Worm (Caenorhabditis elegans) whole organism, young adult: ENCODE data around the gene T08H10.3.

Source experiments
- B0019.2 ChIP-seq: fragments of 200-800 bp; sonication (Bioruptor generic); conservative IDR thresholded peaks from 2 replicates; pipeline ENCODE4 v1.3.6; 2022; ENCODE audit warnings: missing genetic modification reagents, missing genetic modification characterization, missing compliant biosample characterization
- B0261.1 ChIP-seq: sonication (generic microtip); optimal IDR thresholded peaks from 2 replicates; lab custom pipeline; 2016; ENCODE audit warnings: mild to moderate bottlenecking, missing genetic modification characterization, moderate library complexity, missing compliant biosample characterization
- F37B4.10 ChIP-seq: fragments of 200-800 bp; sonication (Bioruptor generic); IDR thresholded peaks from 2 replicates; pipeline ENCODE4 v1.3.6; 2022; ENCODE audit warnings: missing genetic modification characterization, missing compliant biosample characterization
- F39B2.1 ChIP-seq: fragments of 200-800 bp; sonication (Bioruptor generic); IDR thresholded peaks from 2 replicates; pipeline ENCODE4 v1.3.6; 2022; ENCODE audit warnings: missing genetic modification reagents, missing genetic modification characterization, missing compliant biosample characterization
- F52B5.7 ChIP-seq: sonication (generic microtip); optimal IDR thresholded peaks from 2 replicates; lab custom pipeline; 2016; ENCODE audit warnings: mild to moderate bottlenecking, missing genetic modification characterization, missing compliant biosample characterization
- Y53F4B.3 ChIP-seq: fragments of 200-800 bp; sonication (Bioruptor generic); IDR thresholded peaks from 2 replicates; pipeline ENCODE4 v1.3.6; 2022; ENCODE audit warnings: missing genetic modification reagents, missing genetic modification characterization, missing compliant biosample characterization
- Y53G8AR.9 ChIP-seq: fragments of 200-800 bp; sonication (Bioruptor generic); conservative IDR thresholded peaks from 2 replicates; pipeline ENCODE4 v1.3.6; 2022; ENCODE audit warnings: missing genetic modification reagents, missing genetic modification characterization, missing compliant biosample characterization
- Y79H2A.3 ChIP-seq: fragments of 200-800 bp; sonication (Bioruptor generic); conservative IDR thresholded peaks from 2 replicates; pipeline ENCODE4 v1.3.6; 2022; ENCODE audit warnings: missing genetic modification reagents, missing genetic modification characterization, missing compliant biosample characterization
- Y95B8A.8 ChIP-seq: fragments of 200-800 bp; sonication (Bioruptor generic); IDR thresholded peaks from 2 replicates; pipeline ENCODE4 v1.3.6; 2022; ENCODE audit warnings: missing genetic modification reagents, missing genetic modification characterization, missing compliant biosample characterization
- bed-2 ChIP-seq: fragments of 200-800 bp; sonication (Bioruptor generic); IDR thresholded peaks from 2 replicates; pipeline ENCODE4 v1.3.6; 2022; ENCODE audit warnings: missing genetic modification reagents, missing genetic modification characterization, missing compliant biosample characterization
- dox-1 ChIP-seq: fragments of 200-800 bp; sonication (Bioruptor generic); IDR thresholded peaks from 2 replicates; pipeline ENCODE4 v1.3.6; 2022; ENCODE audit warnings: missing genetic modification reagents, missing genetic modification characterization, missing compliant biosample characterization
- efl-1 ChIP-seq: fragments of 150-350 bp; optimal IDR thresholded peaks from 2 replicates; lab custom pipeline; 2014; ENCODE audit warnings: missing biosample characterization, missing genetic modification reagents, missing genetic modification characterization
- ets-4 ChIP-seq: fragments of 200-800 bp; sonication (Bioruptor generic); optimal IDR thresholded peaks from 2 replicates; lab custom pipeline; 2018; ENCODE audit warnings: mild to moderate bottlenecking, missing genetic modification characterization, missing compliant biosample characterization
- hmg-1.2 ChIP-seq: fragments of 200-800 bp; sonication (Bioruptor generic); IDR thresholded peaks from 2 replicates; pipeline ENCODE4 v1.3.6; 2022; ENCODE audit warnings: missing genetic modification reagents, missing genetic modification characterization, missing compliant biosample characterization
- hrde-1 ChIP-seq: sonication (generic microtip); optimal IDR thresholded peaks from 2 replicates; lab custom pipeline; 2016; ENCODE audit warnings: missing genetic modification characterization, mild to moderate bottlenecking, missing compliant biosample characterization, moderate library complexity, missing genotype, missing genetic modification reagents, borderline replicate concordance
- hsf-1 ChIP-seq: fragments of 200-800 bp; sonication (Bioruptor generic); IDR thresholded peaks from 2 replicates; pipeline ENCODE4 v1.3.6; 2022; ENCODE audit warnings: missing genetic modification reagents, missing genetic modification characterization, missing compliant biosample characterization
- lin-40 ChIP-seq: sonication (generic microtip); optimal IDR thresholded peaks from 2 replicates; lab custom pipeline; 2016; ENCODE audit warnings: missing genetic modification characterization, mild to moderate bottlenecking, missing compliant biosample characterization, missing genotype, missing genetic modification reagents
- lsy-27 ChIP-seq: sonication (generic microtip); optimal IDR thresholded peaks from 2 replicates; lab custom pipeline; 2017; ENCODE audit warnings: missing genetic modification characterization, mild to moderate bottlenecking, missing compliant biosample characterization, antibody characterized with exemption, missing genotype, borderline replicate concordance; ENCODE audit not compliant: insufficient read depth
- madf-10 ChIP-seq: sonication (generic microtip); optimal IDR thresholded peaks from 2 replicates; lab custom pipeline; 2016; ENCODE audit warnings: mild to moderate bottlenecking, missing genetic modification characterization, missing compliant biosample characterization
- madf-8 ChIP-seq: fragments of 200-800 bp; sonication (Bioruptor generic); conservative IDR thresholded peaks from 2 replicates; pipeline ENCODE4 v1.3.6; 2022; ENCODE audit warnings: missing genetic modification reagents, missing genetic modification characterization, missing compliant biosample characterization
- nhr-27 ChIP-seq: fragments of 200-800 bp; sonication (Bioruptor generic); optimal IDR thresholded peaks from 2 replicates; lab custom pipeline; 2018; ENCODE audit warnings: mild to moderate bottlenecking, missing genetic modification characterization, moderate library complexity, missing compliant biosample characterization
- rec-8 ChIP-seq, 2 experiments: sonication (generic microtip); optimal IDR thresholded peaks; 2 replicates each; lab custom pipeline; 2016; ENCODE audit warnings: mild to moderate bottlenecking in 2 of 2, missing genetic modification characterization in 2 of 2, missing genetic modification reagents in 2 of 2, missing genotype in 2 of 2, missing biosample characterization in 1 of 2, missing compliant biosample characterization in 1 of 2, moderate library complexity in 1 of 2
- repo-1 ChIP-seq: sonication (generic microtip); optimal IDR thresholded peaks from 2 replicates; lab custom pipeline; 2017; ENCODE audit warnings: mild to moderate bottlenecking, missing genetic modification characterization, missing compliant biosample characterization
- rpc-1 ChIP-seq, 2 experiments: fragments of 150-350 bp in 1 of 2; sonication (generic microtip) in 1 of 2; optimal IDR thresholded peaks; 2 replicates each; lab custom pipeline; 2014 to 2018; ENCODE audit warnings: missing biosample characterization in 1 of 2, missing genetic modification characterization in 1 of 2, missing genetic modification reagents in 1 of 2, missing genotype in 1 of 2
- snpc-4 ChIP-seq, 5 experiments: fragments of 150-350 bp in 1 of 5; sonication (generic microtip) in 4 of 5; optimal IDR thresholded peaks; 2 replicates each; lab custom pipeline; 2014 to 2018; ENCODE audit warnings: missing genetic modification characterization in 5 of 5, missing biosample characterization in 3 of 5, antibody characterized with exemption in 2 of 5, mild to moderate bottlenecking in 2 of 5, missing compliant biosample characterization in 2 of 5, missing genotype in 2 of 5, moderate library complexity in 2 of 5, missing genetic modification reagents in 1 of 5
- somi-1 ChIP-seq: fragments of 200-800 bp; sonication (Bioruptor generic); optimal IDR thresholded peaks from 2 replicates; lab custom pipeline; 2018; ENCODE audit warnings: mild to moderate bottlenecking, missing genetic modification characterization, missing compliant biosample characterization
- tlf-1 ChIP-seq: fragments of 200-800 bp; sonication (Bioruptor generic); optimal IDR thresholded peaks from 2 replicates; lab custom pipeline; 2018; ENCODE audit warnings: mild to moderate bottlenecking, missing genetic modification characterization, missing compliant biosample characterization
- zfh-2 ChIP-seq: fragments of 200-800 bp; sonication (Bioruptor generic); conservative IDR thresholded peaks from 2 replicates; pipeline ENCODE4 v1.3.6; 2022; ENCODE audit warnings: missing genetic modification reagents, missing genetic modification characterization, missing compliant biosample characterization

Gene T08H10.3

ce11 chrV:4512733-4513132 is 41.6 kb downstream of the T08H10.3 start, which contains the start of gene T28F12.1:
TSS of gene T28F12.1 (plus strand) at chrV:4513033.
- TF ChIP-seq hrde-1 (no peak), Y53G8AR.9 (no peak), tlf-1 (GFP tag; lab: Kevin White, UChicago) (no peak), rpc-1 (optimal IDR thresholded peaks at IDR 0.05; lab: Kevin White, UChicago) (no peak), rpc-1 (tag; optimal IDR thresholded peaks at IDR 0.05; lab: Kevin White, UChicago) (no peak), lin-40 (no peak), B0019.2 (GFP tag; lab: Robert Waterston, UW) (no peak), F37B4.10 (GFP tag; lab: Robert Waterston, UW) (no peak), bed-2 (GFP tag; lab: Robert Waterston, UW) (no peak), lsy-27 (tag; lab: Kevin White, UChicago) (no peak), Y95B8A.8 (GFP tag; lab: Robert Waterston, UW) (no peak), madf-8 (GFP tag; lab: Robert Waterston, UW) (no peak), madf-10 (no peak), F52B5.7 (tag; lab: Kevin White, UChicago) (no peak), F39B2.1 (GFP tag; lab: Robert Waterston, UW) (no peak), Y79H2A.3 (GFP tag; lab: Robert Waterston, UW) (no peak), repo-1 (no peak), dox-1 (GFP tag; lab: Robert Waterston, UW) (no peak), snpc-4 (GFP tag; optimal IDR thresholded peaks at IDR 0.05; lab: Kevin White, UChicago) (no peak), snpc-4 (tag; optimal IDR thresholded peaks at IDR 0.05; lab: Kevin White, UChicago) (no peak), somi-1 (GFP tag; lab: Kevin White, UChicago) (no peak), efl-1 (no peak)

ce11 chrV:4518657-4519056 is 47.5 kb downstream of the T08H10.3 start:
- TF ChIP-seq ets-4 (no peak), nhr-27 (tag; lab: Kevin White, UChicago) (no peak), rec-8 (tag; optimal IDR thresholded peaks at IDR 0.05; lab: Kevin White, UChicago) (no peak), hsf-1 (GFP tag; lab: Robert Waterston, UW) (no peak), bed-2 (GFP tag; lab: Robert Waterston, UW) (no peak), B0261.1 (tag; lab: Kevin White, UChicago) (no peak), zfh-2 (no peak), Y53F4B.3 (GFP tag; lab: Robert Waterston, UW) (no peak), hmg-1.2 (GFP tag; lab: Robert Waterston, UW) (no peak), lin-40 (no peak), madf-10 (no peak)
